Worm (Caenorhabditis elegans) whole organism, young adult: ENCODE results near the gene ugt-32.

ENCODE experiments used
- C17E4.6 ChIP-seq: fragments of 200-800 bp; sonication (Bioruptor generic); IDR thresholded peaks from 2 replicates; pipeline ENCODE4 v1.3.6; 2022; ENCODE audit warnings: missing genetic modification reagents, missing genetic modification characterization, missing compliant biosample characterization
- Y95B8A.8 ChIP-seq: fragments of 200-800 bp; sonication (Bioruptor generic); IDR thresholded peaks from 2 replicates; pipeline ENCODE4 v1.3.6; 2022; ENCODE audit warnings: missing genetic modification reagents, missing genetic modification characterization, missing compliant biosample characterization
- ama-1 ChIP-seq, 3 experiments: fragments of 150-350 bp in 1 of 3; sonication (generic microtip) in 2 of 3; optimal IDR thresholded peaks; 2 replicates each; lab custom pipeline; 2014 to 2018; ENCODE audit warnings: missing biosample characterization in 2 of 3, missing genetic modification characterization in 2 of 3, missing genetic modification reagents in 2 of 3
- cebp-1 ChIP-seq, 2 experiments: fragments of 200-800 bp in 1 of 2; sonication (Bioruptor generic) in 1 of 2; sonication (generic microtip) in 1 of 2; IDR thresholded peaks in 1 of 2; optimal IDR thresholded peaks in 1 of 2; 2 replicates each; pipeline versions ENCODE4 v1.3.6 to Lab custom; 2017 to 2022; ENCODE audit warnings: missing compliant biosample characterization in 2 of 2, missing genetic modification characterization in 2 of 2, mild to moderate bottlenecking in 1 of 2, missing genetic modification reagents in 1 of 2, moderate library complexity in 1 of 2
- him-1 ChIP-seq: sonication (generic microtip); optimal IDR thresholded peaks from 2 replicates; lab custom pipeline; 2016; ENCODE audit warnings: missing genotype, missing genetic modification reagents, missing genetic modification characterization, missing compliant biosample characterization
- hlh-26 ChIP-seq: fragments of 200-800 bp; sonication (Bioruptor generic); conservative IDR thresholded peaks from 2 replicates; pipeline ENCODE4 v1.3.6; 2022; ENCODE audit warnings: missing genetic modification reagents, missing genetic modification characterization, missing compliant biosample characterization
- lir-1 ChIP-seq: fragments of 200-800 bp; sonication (Bioruptor generic); conservative IDR thresholded peaks from 2 replicates; pipeline ENCODE4 v1.3.6; 2022; ENCODE audit warnings: missing genetic modification reagents, missing genetic modification characterization, missing compliant biosample characterization
- nfya-1 ChIP-seq: sonication (generic microtip); optimal IDR thresholded peaks from 2 replicates; lab custom pipeline; 2017; ENCODE audit warnings: antibody characterized with exemption, missing compliant biosample characterization, missing genetic modification characterization, borderline replicate concordance; ENCODE audit not compliant: insufficient read depth
- snpc-1.1 ChIP-seq: sonication (generic microtip); optimal IDR thresholded peaks from 2 replicates; lab custom pipeline; 2017; ENCODE audit warnings: missing genetic modification characterization, mild to moderate bottlenecking, missing compliant biosample characterization, antibody characterized with exemption, moderate library complexity, missing genotype, missing genetic modification reagents; ENCODE audit not compliant: insufficient read depth
- somi-1 ChIP-seq: fragments of 200-800 bp; sonication (Bioruptor generic); optimal IDR thresholded peaks from 2 replicates; lab custom pipeline; 2018; ENCODE audit warnings: mild to moderate bottlenecking, missing genetic modification characterization, missing compliant biosample characterization
- unc-62 ChIP-seq: fragments of 150-350 bp; optimal IDR thresholded peaks from 2 replicates; lab custom pipeline; 2014; ENCODE audit warnings: missing biosample characterization, missing genetic modification reagents, missing genetic modification characterization

- TF ChIP-seq ama-1 (optimal IDR thresholded peaks at IDR 0.05; lab: Kevin White, UChicago), result no peak
- no peak for TF ChIP-seq ama-1 (GFP tag; optimal IDR thresholded peaks at IDR 0.05; lab: Kevin White, UChicago)
- no peak for TF ChIP-seq hlh-26 (GFP tag; lab: Robert Waterston, UW)
- TF ChIP-seq snpc-1.1, result no peak
- TF ChIP-seq cebp-1 (GFP tag; IDR thresholded peaks at IDR 0.05; lab: Robert Waterston, UW), result no peak
- TF ChIP-seq cebp-1 (tag; optimal IDR thresholded peaks at IDR 0.05; lab: Kevin White, UChicago), result no peak
- TF ChIP-seq nfya-1 (tag; lab: Kevin White, UChicago), result no peak
- TF ChIP-seq C17E4.6, result no peak
- no peak for TF ChIP-seq Y95B8A.8 (GFP tag; lab: Robert Waterston, UW)
- no peak for TF ChIP-seq him-1 (tag; lab: Kevin White, UChicago)
- TF ChIP-seq somi-1 (GFP tag; lab: Kevin White, UChicago), result no peak
- TF ChIP-seq unc-62 (GFP tag; lab: Kevin White, UChicago), result no peak
- no peak for TF ChIP-seq lir-1 (GFP tag; lab: Robert Waterston, UW)
These were observed 2.3 kb downstream of the ugt-32 start for ce11 chrV:3841462-3841861.
